Worm (Caenorhabditis elegans): ENCODE data around the gene ZK792.4.

ZK792.4 gene

DNA sequence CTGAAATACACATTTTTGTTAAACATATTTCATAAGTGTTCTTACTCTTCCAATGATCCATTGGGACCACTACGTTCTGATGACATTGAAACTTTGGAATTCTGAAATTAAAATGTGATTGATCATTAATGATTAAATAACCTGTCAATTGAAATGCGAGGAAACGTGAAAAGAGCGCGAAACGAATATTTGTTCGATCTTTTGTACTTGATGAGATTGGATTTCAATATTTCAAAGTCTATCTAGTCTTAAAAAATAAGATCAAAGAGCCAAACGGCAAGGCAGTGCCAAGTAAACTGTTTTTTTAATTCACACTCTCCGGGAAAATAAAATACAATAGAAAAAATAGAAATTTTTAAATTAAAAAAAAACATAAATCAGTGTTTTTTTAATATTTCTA lies at the start of gene ZK792.4:
Gene ZK792.4, minus strand, starts transcription at position 101 of the 400 bp plus-strand sequence.
- TF ChIP-seq W03F9.2 (tag; optimal IDR thresholded peaks at IDR 0.05) = no peak
- no peak for TF ChIP-seq dao-5 (tag; optimal IDR thresholded peaks at IDR 0.05)
- TF ChIP-seq him-1 (tag; optimal IDR thresholded peaks at IDR 0.05) = no peak

DNA sequence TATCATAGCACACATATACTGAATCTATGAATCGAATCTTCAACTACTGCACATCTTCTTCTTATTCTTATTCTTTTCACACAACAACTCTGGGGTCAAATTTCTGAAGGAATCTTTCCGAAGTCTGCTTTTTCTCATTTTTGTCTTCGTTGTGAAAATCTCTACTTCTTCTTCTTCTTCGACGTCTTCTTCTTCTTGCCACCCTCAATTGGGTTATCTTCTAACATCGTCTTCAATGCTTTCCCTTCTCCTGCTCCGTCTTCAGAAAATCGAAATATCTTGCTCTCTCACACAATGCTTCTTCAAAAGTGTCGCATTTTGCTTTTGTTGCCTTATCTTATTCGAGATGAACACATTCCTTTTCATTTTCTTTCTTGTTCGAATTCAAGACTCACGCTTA lies 41.5 kb upstream of the ZK792.4 start:
- TF ChIP-seq him-1 (tag; optimal IDR thresholded peaks at IDR 0.05) (no peak), dao-5 (tag; optimal IDR thresholded peaks at IDR 0.05) (no peak), W03F9.2 (tag; optimal IDR thresholded peaks at IDR 0.05) (no peak)

DNA sequence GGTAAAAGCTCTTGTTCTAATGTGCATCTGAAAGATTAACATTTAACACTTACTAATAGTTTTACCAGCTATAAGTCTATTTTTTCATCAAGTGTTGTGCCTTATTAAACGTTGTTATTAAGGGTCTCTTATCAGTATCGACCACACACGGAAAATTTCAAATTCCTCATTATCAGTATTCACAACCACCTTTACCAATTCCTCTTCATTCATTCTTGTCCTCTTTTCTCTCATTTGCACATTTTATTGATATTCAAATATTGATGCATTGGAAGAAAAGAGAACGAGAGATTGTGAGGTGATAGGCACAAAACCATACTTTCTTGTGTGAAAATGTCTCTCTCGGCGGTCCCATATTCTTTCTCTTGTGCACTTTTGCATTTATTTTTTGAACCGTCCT lies 40.1 kb upstream of the ZK792.4 start:
- TF ChIP-seq W03F9.2 (tag; optimal IDR thresholded peaks at IDR 0.05) = no peak
- TF ChIP-seq dao-5 (tag; optimal IDR thresholded peaks at IDR 0.05) = no peak
- TF ChIP-seq him-1 (tag; optimal IDR thresholded peaks at IDR 0.05) = no peak

DNA sequence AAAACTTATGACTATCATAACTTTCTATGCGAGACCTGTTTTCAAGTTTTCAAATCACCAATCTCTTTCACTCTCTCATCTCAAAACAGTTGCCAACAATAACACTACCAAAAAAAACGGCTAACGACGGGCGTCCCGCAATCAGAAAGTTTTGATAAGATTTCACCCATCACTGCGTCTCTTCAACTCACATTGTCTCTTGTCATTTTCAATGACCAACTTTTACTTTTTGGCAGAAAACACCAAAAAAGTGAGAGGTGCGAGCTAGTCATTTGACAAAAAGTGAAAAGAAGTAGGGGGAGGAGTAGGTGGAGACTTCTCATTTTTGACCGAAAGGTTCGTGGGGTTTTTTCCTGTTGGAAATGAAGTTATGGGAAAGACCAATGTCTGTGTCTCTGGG lies 36.8 kb upstream of the ZK792.4 start:
- no peak for TF ChIP-seq W03F9.2 (tag; optimal IDR thresholded peaks at IDR 0.05)
- TF ChIP-seq him-1 (tag; optimal IDR thresholded peaks at IDR 0.05) = no peak
- no peak for TF ChIP-seq dao-5 (tag; optimal IDR thresholded peaks at IDR 0.05)

DNA sequence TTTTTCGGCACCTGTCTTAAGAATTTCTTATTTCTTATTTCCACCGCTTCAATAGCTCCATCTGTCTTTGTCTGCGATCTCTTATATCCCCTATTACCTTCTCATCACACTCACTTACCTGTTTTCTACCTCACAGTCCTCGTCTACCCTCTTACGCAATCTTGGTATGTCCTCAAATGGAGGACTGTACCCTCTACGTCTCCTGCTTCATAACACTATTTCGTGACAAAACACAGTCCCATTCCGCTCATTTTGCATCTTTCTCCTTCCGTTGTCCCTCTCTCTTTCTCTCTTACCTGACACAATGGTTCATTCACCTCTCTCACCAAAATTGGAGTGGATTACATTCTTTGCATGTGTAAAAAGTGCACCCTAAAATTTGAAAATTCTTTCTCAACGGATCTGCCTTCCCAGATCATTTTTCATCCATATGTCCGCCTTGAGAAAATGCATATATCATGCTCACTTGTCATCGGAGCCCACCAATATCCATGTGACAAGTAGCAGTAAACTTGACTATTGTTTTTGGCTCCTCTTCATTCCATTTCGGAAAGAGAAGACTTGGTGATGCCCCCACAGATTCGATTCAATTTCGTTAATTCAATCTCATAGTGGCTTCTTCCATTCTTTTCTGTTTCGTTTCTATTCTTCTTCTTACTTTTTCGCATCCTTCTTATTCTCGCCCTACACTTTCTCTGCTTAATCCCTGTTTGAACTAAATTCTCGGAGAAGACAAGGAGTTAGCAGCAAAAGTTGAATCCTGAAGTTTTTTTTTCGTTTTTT lies 35.5 kb upstream of the ZK792.4 start:
- TF ChIP-seq him-1 (tag; optimal IDR thresholded peaks at IDR 0.05) (no peak), W03F9.2 (tag; optimal IDR thresholded peaks at IDR 0.05) (no peak), dao-5 (tag; optimal IDR thresholded peaks at IDR 0.05) (no peak)

DNA sequence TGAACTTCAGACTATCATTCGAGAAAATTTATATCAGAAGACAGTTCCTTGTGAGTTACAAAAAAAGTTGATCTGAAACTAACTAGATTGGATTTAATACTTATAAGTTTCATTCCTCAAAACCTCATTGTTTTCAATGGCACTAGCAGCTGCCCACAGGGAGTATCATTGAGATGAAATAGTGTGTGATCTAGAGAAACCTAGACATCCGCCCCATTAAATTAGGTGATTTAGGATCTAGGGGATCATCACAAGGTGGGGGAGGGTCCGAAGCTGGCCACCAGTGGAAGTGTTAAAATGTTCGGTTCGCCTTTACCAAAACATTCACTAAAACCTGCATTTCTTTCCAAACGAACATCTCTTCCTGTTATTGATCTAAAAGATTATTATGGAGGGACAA lies 34.6 kb upstream of the ZK792.4 start:
- TF ChIP-seq W03F9.2 (tag; optimal IDR thresholded peaks at IDR 0.05) (no peak), him-1 (tag; optimal IDR thresholded peaks at IDR 0.05) (no peak), dao-5 (tag; optimal IDR thresholded peaks at IDR 0.05) (no peak)

DNA sequence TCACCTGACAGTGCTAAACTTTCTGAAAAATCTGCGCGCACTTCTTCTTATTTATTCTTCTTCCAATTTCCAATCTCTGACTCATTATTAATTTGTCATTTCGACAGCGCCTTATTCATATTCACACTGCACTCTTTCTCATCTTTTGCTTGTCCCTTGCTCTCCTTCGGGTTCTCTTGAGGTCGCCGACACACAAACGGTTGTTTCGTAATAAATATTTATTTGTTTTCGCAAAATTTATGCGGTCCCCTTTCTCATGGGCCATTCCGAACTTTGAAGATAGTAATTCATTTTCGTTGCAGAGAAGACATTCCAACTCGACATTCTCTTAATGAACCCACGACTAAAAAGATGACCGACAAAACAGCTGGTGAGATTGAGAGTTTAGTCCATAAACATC lies 32.9 kb upstream of the ZK792.4 start, which contains the start of gene magi-1:
Gene magi-1, plus strand, starts transcription at position 301 of the 400 bp plus-strand sequence.
- TF ChIP-seq him-1 (tag; optimal IDR thresholded peaks at IDR 0.05) (no peak), W03F9.2 (tag; optimal IDR thresholded peaks at IDR 0.05) (no peak), dao-5 (tag; optimal IDR thresholded peaks at IDR 0.05) (no peak)

DNA sequence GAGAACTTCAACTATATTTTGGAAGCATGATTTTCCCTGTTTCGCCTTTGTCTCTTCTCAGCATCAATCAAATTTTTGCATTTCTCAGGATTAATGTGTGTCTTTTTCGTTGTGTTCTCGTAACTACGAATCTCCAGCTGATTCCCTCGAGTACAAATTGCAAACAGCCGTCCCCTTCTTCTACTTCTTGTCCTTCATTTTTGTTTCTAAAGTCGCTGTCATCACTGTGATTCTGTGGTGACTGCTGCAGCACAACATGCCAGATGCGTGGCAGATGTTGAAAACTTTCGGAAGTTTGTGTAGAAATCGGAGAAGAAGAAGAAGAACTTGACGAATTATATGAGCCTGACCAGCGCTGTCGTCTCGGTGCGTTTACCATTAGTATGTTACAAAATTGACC lies 31.5 kb upstream of the ZK792.4 start:
- no peak for TF ChIP-seq him-1 (tag; optimal IDR thresholded peaks at IDR 0.05)
- TF ChIP-seq dao-5 (tag; optimal IDR thresholded peaks at IDR 0.05) = no peak
- no peak for TF ChIP-seq W03F9.2 (tag; optimal IDR thresholded peaks at IDR 0.05)

DNA sequence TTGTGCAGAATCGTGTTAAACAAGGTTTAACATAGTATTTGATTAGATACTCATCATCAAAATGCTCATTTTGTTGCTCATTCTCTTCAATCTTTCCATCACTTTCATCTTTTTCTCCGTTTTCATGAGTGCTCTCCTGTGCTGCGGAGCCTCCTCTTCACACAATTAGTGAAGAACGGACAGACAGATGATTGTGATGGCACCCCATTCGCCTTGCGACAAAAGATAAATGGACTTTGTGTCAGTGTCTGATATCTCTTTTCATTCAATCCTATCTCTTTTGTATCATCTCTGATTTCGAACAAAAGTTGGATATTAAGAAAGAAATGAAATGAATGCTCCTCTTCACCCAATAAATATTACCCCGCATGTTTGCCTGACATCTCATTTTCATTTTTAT lies 28.5 kb upstream of the ZK792.4 start:
- no peak for TF ChIP-seq him-1 (tag; optimal IDR thresholded peaks at IDR 0.05)
- TF ChIP-seq dao-5 (tag; optimal IDR thresholded peaks at IDR 0.05) = no peak
- TF ChIP-seq W03F9.2 (tag; optimal IDR thresholded peaks at IDR 0.05) = no peak

DNA sequence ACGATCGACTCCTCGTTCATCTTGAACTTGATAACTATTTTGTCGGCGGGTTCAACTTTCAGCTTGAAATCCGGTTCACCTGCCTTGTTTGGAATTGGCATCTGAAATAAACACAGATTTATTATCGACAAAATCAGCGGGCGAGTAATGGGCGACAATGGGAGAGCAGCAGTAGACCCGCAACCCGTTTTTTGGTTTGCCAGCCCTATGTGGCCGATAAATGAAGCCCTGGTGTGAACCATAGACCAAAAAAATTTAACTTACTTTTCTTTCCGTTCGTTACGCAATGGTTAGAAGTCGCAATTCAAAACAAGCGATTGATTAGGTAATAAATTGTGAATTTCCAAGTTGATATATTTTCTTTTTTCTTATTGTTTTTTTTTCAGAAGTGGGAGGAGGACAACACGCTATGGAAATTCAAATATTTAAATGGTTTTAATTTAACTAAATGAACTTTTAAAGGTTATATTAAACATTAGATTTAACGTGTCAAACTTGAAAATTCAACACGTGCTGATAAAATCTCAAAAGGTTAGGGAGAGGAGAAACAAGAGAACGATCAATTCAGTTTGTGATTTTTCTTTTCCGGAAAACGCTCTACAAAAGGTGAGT lies 22.0 kb upstream of the ZK792.4 start, which contains the start of the genes T22B3.3 and alg-3:
Gene T22B3.3, minus strand, starts transcription at position 101 of the 612 bp plus-strand sequence.
Gene alg-3, plus strand, starts transcription at position 562 of the 612 bp plus-strand sequence.
- TF ChIP-seq W03F9.2 (tag; optimal IDR thresholded peaks at IDR 0.05) (no peak), him-1 (tag; optimal IDR thresholded peaks at IDR 0.05) (no peak), dao-5 (tag; optimal IDR thresholded peaks at IDR 0.05) (no peak)

DNA sequence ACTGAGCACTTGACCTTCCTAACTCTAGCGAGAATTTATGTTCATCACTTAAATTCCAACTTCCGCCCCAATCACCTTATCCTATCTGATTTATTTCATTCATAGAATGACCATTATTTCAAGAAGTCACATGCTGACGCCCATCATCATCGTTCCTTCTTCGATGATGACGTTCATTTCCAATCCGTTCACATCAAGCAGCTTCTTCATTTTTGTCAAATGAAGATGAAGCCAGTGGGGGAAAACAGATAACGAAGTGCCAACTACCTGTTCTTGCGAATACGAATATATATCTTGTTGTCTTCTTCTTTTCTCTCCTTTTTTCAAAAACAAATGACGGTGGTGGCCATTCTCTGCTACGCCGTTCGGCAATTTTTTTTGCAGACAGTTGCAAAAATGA lies 20.1 kb upstream of the ZK792.4 start:
- TF ChIP-seq dao-5 (tag; optimal IDR thresholded peaks at IDR 0.05) = no peak
- no peak for TF ChIP-seq him-1 (tag; optimal IDR thresholded peaks at IDR 0.05)
- TF ChIP-seq W03F9.2 (tag; optimal IDR thresholded peaks at IDR 0.05) = no peak

DNA sequence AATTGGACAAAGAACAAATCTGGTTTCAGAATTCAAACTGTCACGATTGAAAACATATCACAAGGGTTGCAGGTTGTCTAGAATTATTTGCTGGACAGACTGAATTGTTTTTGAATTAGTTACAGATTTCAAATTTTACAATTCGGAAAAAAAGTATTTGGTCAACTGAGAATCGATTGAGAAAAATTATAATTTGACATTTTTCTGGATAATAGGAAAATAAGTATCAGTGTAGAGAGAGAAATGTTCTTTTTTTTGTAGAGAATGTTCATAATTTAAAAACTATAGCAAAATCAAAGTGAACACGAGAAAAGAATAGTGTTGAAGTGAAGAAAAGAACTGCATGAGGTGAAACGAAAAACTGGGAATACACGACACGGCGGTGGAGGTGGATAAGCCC lies 18.9 kb upstream of the ZK792.4 start, which contains the start of gene dpy-20:
Gene dpy-20, minus strand, starts transcription at position 101 of the 400 bp plus-strand sequence.
- no peak for TF ChIP-seq dao-5 (tag; optimal IDR thresholded peaks at IDR 0.05)
- no peak for TF ChIP-seq W03F9.2 (tag; optimal IDR thresholded peaks at IDR 0.05)
- TF ChIP-seq him-1 (tag; optimal IDR thresholded peaks at IDR 0.05) = no peak

DNA sequence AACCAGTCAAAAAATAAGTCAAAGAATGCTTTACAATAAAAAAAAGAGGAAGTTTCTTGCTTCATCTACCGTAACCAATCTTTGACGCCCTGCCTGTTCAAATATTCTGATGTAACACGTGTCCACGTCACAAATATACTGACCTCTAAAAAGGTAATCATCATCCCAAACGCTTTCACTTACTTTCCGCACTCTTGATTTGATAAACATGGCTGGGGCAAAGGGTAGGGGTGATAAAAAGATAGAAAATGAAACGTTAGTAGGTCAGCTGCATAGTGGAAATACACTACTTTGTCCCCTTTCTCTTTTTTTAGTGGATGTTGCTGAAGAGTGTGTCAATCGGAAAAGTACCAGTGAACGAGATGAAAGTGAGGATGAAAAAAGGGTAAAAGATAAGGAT lies 18.3 kb upstream of the ZK792.4 start:
- TF ChIP-seq him-1 (tag; optimal IDR thresholded peaks at IDR 0.05) = no peak
- TF ChIP-seq dao-5 (tag; optimal IDR thresholded peaks at IDR 0.05) = no peak
- no peak for TF ChIP-seq W03F9.2 (tag; optimal IDR thresholded peaks at IDR 0.05)

DNA sequence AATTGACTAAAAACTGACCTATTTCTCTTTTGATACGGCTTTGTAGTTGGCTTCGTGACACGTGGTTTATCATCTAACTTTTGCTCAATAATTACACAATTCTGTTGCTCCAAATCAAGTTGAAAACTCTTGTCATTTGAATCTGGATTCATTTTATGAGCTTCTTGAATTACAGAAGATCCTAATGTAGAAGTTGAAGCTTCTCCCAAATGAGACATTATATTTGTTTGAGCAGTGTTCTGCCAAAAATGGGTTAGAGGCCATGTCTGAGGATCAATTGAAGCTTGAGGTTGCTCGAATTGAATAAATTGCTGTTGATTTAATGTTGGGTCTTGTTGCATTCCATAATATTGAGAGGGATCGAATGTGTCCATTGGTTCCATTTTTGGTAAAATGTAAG lies 15.7 kb upstream of the ZK792.4 start:
- TF ChIP-seq him-1 (tag; optimal IDR thresholded peaks at IDR 0.05) = no peak
- TF ChIP-seq dao-5 (tag; optimal IDR thresholded peaks at IDR 0.05) = no peak
- no peak for TF ChIP-seq W03F9.2 (tag; optimal IDR thresholded peaks at IDR 0.05)
